Worm (Caenorhabditis elegans): ENCODE results near the gene spat-2.

spat-2 gene

DNA sequence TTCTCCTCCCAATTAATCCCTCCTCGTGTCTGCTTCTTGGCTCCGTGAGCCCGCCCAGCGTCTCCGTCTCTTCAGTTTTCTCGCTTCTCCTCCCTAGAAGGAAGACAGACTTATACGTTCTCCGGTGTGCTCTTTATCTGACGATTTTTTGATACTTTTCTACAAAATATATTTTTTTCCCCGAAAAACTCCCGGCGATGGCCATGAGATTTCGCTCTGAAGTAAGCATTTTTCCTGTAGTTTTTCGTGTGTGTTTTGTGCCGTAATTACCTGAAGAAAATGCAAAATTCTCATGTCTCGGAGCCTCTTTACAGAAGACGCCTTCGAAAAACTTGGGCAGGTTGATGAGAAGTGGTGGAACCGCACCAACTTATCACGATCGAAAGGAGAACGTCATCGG lies at the start of gene spat-2:
Gene spat-2, plus strand, starts transcription at position 301 of the 400 bp plus-strand sequence.
- TF ChIP-seq nhr-237 (tag; optimal IDR thresholded peaks at IDR 0.05) (no peak), daf-12 (tag; optimal IDR thresholded peaks at IDR 0.05) (no peak), fkh-10 (GFP tag; optimal IDR thresholded peaks at IDR 0.05) (no peak), mml-1 (tag; optimal IDR thresholded peaks at IDR 0.05) (no peak), mdl-1 (tag; optimal IDR thresholded peaks at IDR 0.05) (no peak), nhr-25 (tag; optimal IDR thresholded peaks at IDR 0.05) (no peak), nhr-23 (tag; optimal IDR thresholded peaks at IDR 0.05) (no peak), snpc-4 (tag; optimal IDR thresholded peaks at IDR 0.05) (no peak), zag-1 (tag; optimal IDR thresholded peaks at IDR 0.05) (no peak), hmg-11 (tag; optimal IDR thresholded peaks at IDR 0.05) (no peak), lin-39 (tag; optimal IDR thresholded peaks at IDR 0.05) (no peak), aly-2 (tag; optimal IDR thresholded peaks at IDR 0.05) (no peak), egl-5 (tag; optimal IDR thresholded peaks at IDR 0.05) (no peak)

DNA sequence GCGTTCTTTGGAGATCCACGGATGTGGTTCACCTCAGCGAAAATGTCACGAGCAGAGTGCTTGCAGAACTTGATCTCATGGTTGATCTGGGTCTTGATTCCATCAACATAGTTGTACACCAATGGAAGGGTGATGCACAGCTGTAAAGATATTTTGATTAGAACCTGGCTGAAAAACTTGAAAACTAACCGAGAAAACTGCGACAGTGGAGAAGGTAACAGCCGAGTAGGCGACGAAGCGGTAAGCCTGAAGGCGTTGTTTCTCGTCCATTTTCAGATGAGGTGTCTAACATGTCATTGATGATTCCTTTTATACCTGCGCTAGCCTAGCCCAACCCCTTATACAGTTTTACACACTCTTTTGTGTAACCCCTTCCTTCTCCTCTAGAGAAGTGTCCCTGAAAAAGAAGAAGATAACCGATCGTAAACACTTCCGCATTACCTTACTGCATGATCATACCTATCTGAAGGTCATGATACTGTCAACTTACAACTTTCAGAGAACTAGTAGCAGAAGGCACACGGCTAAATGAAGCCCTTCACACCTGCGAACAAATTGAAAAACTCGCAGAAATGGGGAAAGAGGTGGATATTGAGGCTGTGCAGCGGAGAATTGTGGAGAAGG lies 49.1 kb upstream of the spat-2 start, which contains the start of gene col-94:
Gene col-94, minus strand, starts transcription at position 313 of the 624 bp plus-strand sequence.
- no peak for TF ChIP-seq nhr-11 (tag; optimal IDR thresholded peaks at IDR 0.05)
- TF ChIP-seq ama-1 (optimal IDR thresholded peaks at IDR 0.05), result peak; percentile 3
- TF ChIP-seq skn-1 (tag; optimal IDR thresholded peaks at IDR 0.05), result no peak
- no peak for TF ChIP-seq ZK546.5 (tag; optimal IDR thresholded peaks at IDR 0.05)
- TF ChIP-seq nhr-25 (tag; optimal IDR thresholded peaks at IDR 0.05), result peak; percentile 91
- TF ChIP-seq ceh-9 (tag; optimal IDR thresholded peaks at IDR 0.05), result no peak
- no peak for TF ChIP-seq eor-1 (tag; optimal IDR thresholded peaks at IDR 0.05)
- TF ChIP-seq ceh-16 (tag; optimal IDR thresholded peaks at IDR 0.05), result no peak
- no peak for TF ChIP-seq nhr-76 (tag; optimal IDR thresholded peaks at IDR 0.05)

- TF ChIP-seq ceh-16 (tag; optimal IDR thresholded peaks at IDR 0.05), result peak; percentile 57
- TF ChIP-seq hmg-11 (tag; optimal IDR thresholded peaks at IDR 0.05), result peak; percentile 100
- TF ChIP-seq fkh-2 (tag; optimal IDR thresholded peaks at IDR 0.05), result peak; percentile 14
- TF ChIP-seq pqm-1 (tag; optimal IDR thresholded peaks at IDR 0.05), result peak; percentile 37
- peak; percentile 26 for TF ChIP-seq ama-1 (optimal IDR thresholded peaks at IDR 0.05)
- peak; percentile 95 for TF ChIP-seq nhr-23 (tag; optimal IDR thresholded peaks at IDR 0.05)
- TF ChIP-seq nfya-1 (tag; optimal IDR thresholded peaks at IDR 0.05; ENCODE audit: insufficient read depth), result peak; percentile 96
- no peak for TF ChIP-seq nhr-12 (tag; optimal IDR thresholded peaks at IDR 0.05)
- no peak for TF ChIP-seq eor-1 (tag; optimal IDR thresholded peaks at IDR 0.05)
- peak; percentile 52 for TF ChIP-seq mdl-1 (tag; optimal IDR thresholded peaks at IDR 0.05)
- peak; percentile 100 for TF ChIP-seq snpc-4 (tag; optimal IDR thresholded peaks at IDR 0.05)
- TF ChIP-seq mml-1 (tag; optimal IDR thresholded peaks at IDR 0.05), result peak; percentile 33
- TF ChIP-seq ceh-9 (tag; optimal IDR thresholded peaks at IDR 0.05), result no peak
- peak; percentile 92 for TF ChIP-seq lin-39 (tag; optimal IDR thresholded peaks at IDR 0.05)
- TF ChIP-seq pha-4 (tag; optimal IDR thresholded peaks at IDR 0.05), result peak; percentile 94
- peak; percentile 96 for TF ChIP-seq ceh-82 (tag; optimal IDR thresholded peaks at IDR 0.05)
- TF ChIP-seq lin-15B (tag; optimal IDR thresholded peaks at IDR 0.05), result peak; percentile 69
- peak; percentile 77 for TF ChIP-seq egl-27 (tag; optimal IDR thresholded peaks at IDR 0.05)
- TF ChIP-seq tbx-2 (tag; optimal IDR thresholded peaks at IDR 0.05), result peak; percentile 95
- TF ChIP-seq ztf-4 (tag; optimal IDR thresholded peaks at IDR 0.05), result peak; percentile 87
- peak; percentile 95 for TF ChIP-seq nhr-25 (tag; optimal IDR thresholded peaks at IDR 0.05)
- no peak for TF ChIP-seq ZK546.5 (tag; optimal IDR thresholded peaks at IDR 0.05)
- TF ChIP-seq nhr-28 (tag; optimal IDR thresholded peaks at IDR 0.05), result no peak
- no peak for TF ChIP-seq daf-12 (tag; optimal IDR thresholded peaks at IDR 0.05)
- peak; percentile 86 for TF ChIP-seq R02D3.7 (tag; optimal IDR thresholded peaks at IDR 0.05)
- TF ChIP-seq nhr-77 (tag; optimal IDR thresholded peaks at IDR 0.05), result peak; percentile 87
- TF ChIP-seq sea-2 (GFP tag; optimal IDR thresholded peaks at IDR 0.05), result peak; percentile 92
- peak; percentile 58 for TF ChIP-seq skn-1 (tag; optimal IDR thresholded peaks at IDR 0.05)
- peak; percentile 88 for TF ChIP-seq ceh-28 (tag; optimal IDR thresholded peaks at IDR 0.05)
- TF ChIP-seq jun-1 (tag; optimal IDR thresholded peaks at IDR 0.05), result peak; percentile 89
- peak; percentile 76 for TF ChIP-seq unc-62 (GFP tag; optimal IDR thresholded peaks at IDR 0.05)
- TF ChIP-seq elt-1 (tag; optimal IDR thresholded peaks at IDR 0.05), result peak; percentile 40
- peak; percentile 67 for TF ChIP-seq zag-1 (tag; optimal IDR thresholded peaks at IDR 0.05)
- peak; percentile 88 for TF ChIP-seq aly-2 (tag; optimal IDR thresholded peaks at IDR 0.05)
- TF ChIP-seq elt-2 (tag; optimal IDR thresholded peaks at IDR 0.05), result peak; percentile 68
- TF ChIP-seq nhr-67 (tag; optimal IDR thresholded peaks at IDR 0.05), result peak; percentile 31
- TF ChIP-seq fos-1 (tag; optimal IDR thresholded peaks at IDR 0.05), result peak; percentile 80
- peak; percentile 43 for TF ChIP-seq ztf-11 (tag; optimal IDR thresholded peaks at IDR 0.05)
- TF ChIP-seq nhr-11 (tag; optimal IDR thresholded peaks at IDR 0.05), result peak; percentile 26
- TF ChIP-seq nhr-76 (tag; optimal IDR thresholded peaks at IDR 0.05), result no peak
- TF ChIP-seq nhr-43 (tag; optimal IDR thresholded peaks at IDR 0.05; ENCODE audit: poor library complexity, severe bottlenecking), result peak; percentile 96
- peak; percentile 96 for TF ChIP-seq lsy-12 (tag; optimal IDR thresholded peaks at IDR 0.05)
- peak; percentile 50 for TF ChIP-seq fkh-10 (GFP tag; optimal IDR thresholded peaks at IDR 0.05)
- TF ChIP-seq unc-39 (tag; optimal IDR thresholded peaks at IDR 0.05), result peak; percentile 67
Observed at ce11 chrIII:10989491-10990032, 47.2 kb upstream of the spat-2 start.
